Fruit fly (Drosophila melanogaster): ENCODE results near the gene Ldsdh1.

DNA sequence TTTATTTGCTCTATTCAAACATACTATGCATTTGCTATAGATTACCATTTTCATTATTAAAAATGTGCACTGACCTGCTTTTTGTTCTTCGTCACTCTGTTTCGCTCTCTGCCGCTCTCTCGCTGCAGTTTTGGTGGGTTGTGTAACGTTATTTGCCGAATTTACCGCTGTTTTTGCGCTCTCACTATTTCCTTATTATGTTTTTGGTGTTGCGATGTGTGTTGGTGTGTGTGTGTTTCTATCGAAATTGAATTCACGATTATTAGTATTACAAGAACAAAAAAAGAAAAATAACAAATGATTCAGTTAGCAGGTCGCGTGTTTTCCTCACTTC lies 33.9 kb upstream of the Ldsdh1 start:
- no peak for TF ChIP-seq CG17806 (tag; optimal IDR thresholded peaks at IDR 0.05)
- TF ChIP-seq CG15710 (tag; optimal IDR thresholded peaks at IDR 0.05): no peak
- TF ChIP-seq fd96Ca (GFP tag; IDR thresholded peaks at IDR 0.05): no peak
- TF ChIP-seq CG14655 (GFP tag; optimal IDR thresholded peaks at IDR 0.05): no peak
- TF ChIP-seq Pif1B (GFP tag; optimal IDR thresholded peaks at IDR 0.05): no peak
- TF ChIP-seq CG4496 (GFP tag; IDR thresholded peaks at IDR 0.05): no peak

Data from whole organism, pupa.